Worm (Caenorhabditis elegans) whole organism, late embryonic: Measurements from ENCODE around the gene nlp-101.

Experiments
- C08G9.2 ChIP-seq: sonication (generic microtip); optimal IDR thresholded peaks from 2 replicates; lab custom pipeline; 2016; ENCODE audit warnings: mild to moderate bottlenecking, missing genetic modification characterization, moderate library complexity, missing compliant biosample characterization
- F13H6.1 ChIP-seq: sonication (generic microtip); optimal IDR thresholded peaks from 2 replicates; lab custom pipeline; 2016; ENCODE audit warnings: missing genetic modification characterization, missing compliant biosample characterization
- K09A11.1 ChIP-seq: sonication (generic microtip); optimal IDR thresholded peaks from 2 replicates; lab custom pipeline; 2017; ENCODE audit warnings: antibody characterized with exemption, mild to moderate bottlenecking, missing genetic modification characterization, missing compliant biosample characterization; ENCODE audit not compliant: insufficient read depth
- T23F11.4 ChIP-seq: fragments of 200-800 bp; sonication (Bioruptor generic); optimal IDR thresholded peaks from 2 replicates; lab custom pipeline; 2018; ENCODE audit warnings: mild to moderate bottlenecking, missing genetic modification characterization, missing compliant biosample characterization
- ahr-1 ChIP-seq: sonication (generic microtip); optimal IDR thresholded peaks from 2 replicates; lab custom pipeline; 2016; ENCODE audit warnings: missing genetic modification characterization, missing compliant biosample characterization
- ama-1 ChIP-seq: fragments of 150-350 bp; optimal IDR thresholded peaks from 2 replicates; lab custom pipeline; 2014
- ceh-18 ChIP-seq: sonication (generic microtip); optimal IDR thresholded peaks from 2 replicates; lab custom pipeline; 2016; ENCODE audit warnings: missing genetic modification characterization, missing compliant biosample characterization
- ceh-22 ChIP-seq: sonication (generic microtip); optimal IDR thresholded peaks from 2 replicates; lab custom pipeline; 2017; ENCODE audit warnings: missing biosample characterization, missing genetic modification characterization
- ceh-34 ChIP-seq: sonication (generic microtip); optimal IDR thresholded peaks from 2 replicates; lab custom pipeline; 2016; ENCODE audit warnings: mild to moderate bottlenecking, missing genetic modification characterization, missing compliant biosample characterization
- ceh-48 ChIP-seq: sonication (generic microtip); optimal IDR thresholded peaks from 2 replicates; lab custom pipeline; 2016; ENCODE audit warnings: missing genetic modification characterization, inconsistent platforms, missing compliant biosample characterization
- ceh-6 ChIP-seq: fragments of 200-800 bp; sonication (Bioruptor generic); optimal IDR thresholded peaks from 2 replicates; lab custom pipeline; 2018; ENCODE audit warnings: mild to moderate bottlenecking, missing genetic modification characterization, missing compliant biosample characterization
- ceh-9 ChIP-seq: sonication (generic microtip); optimal IDR thresholded peaks from 2 replicates; lab custom pipeline; 2016; ENCODE audit warnings: mild to moderate bottlenecking, missing genetic modification characterization, inconsistent platforms, missing compliant biosample characterization
- dve-1 ChIP-seq: sonication (generic microtip); optimal IDR thresholded peaks from 2 replicates; lab custom pipeline; 2017; ENCODE audit warnings: antibody characterized with exemption, mild to moderate bottlenecking, missing genetic modification characterization, missing compliant biosample characterization
- elt-2 ChIP-seq: sonication (generic microtip); optimal IDR thresholded peaks from 2 replicates; lab custom pipeline; 2016; ENCODE audit warnings: missing genetic modification reagents, missing genetic modification characterization, missing compliant biosample characterization
- fax-1 ChIP-seq: sonication (generic microtip); optimal IDR thresholded peaks from 2 replicates; lab custom pipeline; 2016; ENCODE audit warnings: missing genotype, missing genetic modification characterization, missing compliant biosample characterization
- fkh-6 ChIP-seq: sonication (generic microtip); optimal IDR thresholded peaks from 2 replicates; lab custom pipeline; 2016; ENCODE audit warnings: missing genetic modification characterization, missing compliant biosample characterization
- gmeb-2 ChIP-seq: sonication (generic microtip); optimal IDR thresholded peaks from 2 replicates; lab custom pipeline; 2016; ENCODE audit warnings: missing genetic modification characterization, inconsistent platforms, missing compliant biosample characterization
- hlh-15 ChIP-seq: sonication (generic microtip); optimal IDR thresholded peaks from 2 replicates; lab custom pipeline; 2016; ENCODE audit warnings: missing genetic modification characterization, missing compliant biosample characterization
- hlh-8 ChIP-seq: sonication (generic microtip); optimal IDR thresholded peaks from 2 replicates; lab custom pipeline; 2016; ENCODE audit warnings: missing genotype, missing genetic modification characterization, missing compliant biosample characterization
- mec-3 ChIP-seq: sonication (generic microtip); optimal IDR thresholded peaks from 2 replicates; lab custom pipeline; 2016; ENCODE audit warnings: borderline replicate concordance, missing genetic modification characterization, missing compliant biosample characterization
- nfya-1 ChIP-seq: sonication (generic microtip); optimal IDR thresholded peaks from 2 replicates; lab custom pipeline; 2017; ENCODE audit warnings: missing genetic modification characterization, mild to moderate bottlenecking, missing compliant biosample characterization, antibody characterized with exemption, moderate library complexity
- nhr-232 ChIP-seq: sonication (generic microtip); optimal IDR thresholded peaks from 2 replicates; lab custom pipeline; 2016; ENCODE audit warnings: missing genetic modification characterization, missing compliant biosample characterization
- pag-3 ChIP-seq: sonication (generic microtip); optimal IDR thresholded peaks from 2 replicates; lab custom pipeline; 2016; ENCODE audit warnings: missing compliant biosample characterization, missing genetic modification characterization, borderline replicate concordance
- pax-1 ChIP-seq: fragments of 150-350 bp; optimal IDR thresholded peaks from 2 replicates; lab custom pipeline; 2014; ENCODE audit warnings: missing biosample characterization, missing genetic modification characterization
- pha-2 ChIP-seq: sonication (generic microtip); optimal IDR thresholded peaks from 2 replicates; lab custom pipeline; 2017; ENCODE audit warnings: mild to moderate bottlenecking, missing genetic modification characterization, missing compliant biosample characterization
- pha-4 ChIP-seq: fragments of 150-350 bp; optimal IDR thresholded peaks from 2 replicates; lab custom pipeline; 2018; ENCODE audit warnings: missing biosample characterization, missing genetic modification reagents, missing genetic modification characterization
- pqm-1 ChIP-seq: sonication (generic microtip); optimal IDR thresholded peaks from 2 replicates; lab custom pipeline; 2016; ENCODE audit warnings: missing genetic modification characterization, missing compliant biosample characterization
- ref-2 ChIP-seq: sonication (generic microtip); optimal IDR thresholded peaks from 2 replicates; lab custom pipeline; 2016; ENCODE audit warnings: missing genetic modification characterization, missing compliant biosample characterization
- rnt-1 ChIP-seq: sonication (generic microtip); optimal IDR thresholded peaks from 2 replicates; lab custom pipeline; 2016; ENCODE audit warnings: missing genetic modification characterization, missing compliant biosample characterization
- sox-4 ChIP-seq: sonication (generic microtip); optimal IDR thresholded peaks from 2 replicates; lab custom pipeline; 2017; ENCODE audit warnings: mild to moderate bottlenecking, missing genetic modification characterization, inconsistent platforms, missing compliant biosample characterization
- tbx-7 ChIP-seq: sonication (generic microtip); optimal IDR thresholded peaks from 2 replicates; lab custom pipeline; 2016; ENCODE audit warnings: missing genotype, missing genetic modification characterization, missing compliant biosample characterization
- unc-42 ChIP-seq: sonication (generic microtip); optimal IDR thresholded peaks from 2 replicates; lab custom pipeline; 2016; ENCODE audit warnings: missing genotype, missing genetic modification characterization, missing compliant biosample characterization
- unc-55 ChIP-seq: sonication (generic microtip); optimal IDR thresholded peaks from 2 replicates; lab custom pipeline; 2017; ENCODE audit warnings: missing biosample characterization, missing genetic modification reagents, missing genetic modification characterization
- zip-5 ChIP-seq: sonication (generic microtip); optimal IDR thresholded peaks from 2 replicates; lab custom pipeline; 2016; ENCODE audit warnings: missing genetic modification characterization, missing compliant biosample characterization

The nlp-101 gene

DNA sequence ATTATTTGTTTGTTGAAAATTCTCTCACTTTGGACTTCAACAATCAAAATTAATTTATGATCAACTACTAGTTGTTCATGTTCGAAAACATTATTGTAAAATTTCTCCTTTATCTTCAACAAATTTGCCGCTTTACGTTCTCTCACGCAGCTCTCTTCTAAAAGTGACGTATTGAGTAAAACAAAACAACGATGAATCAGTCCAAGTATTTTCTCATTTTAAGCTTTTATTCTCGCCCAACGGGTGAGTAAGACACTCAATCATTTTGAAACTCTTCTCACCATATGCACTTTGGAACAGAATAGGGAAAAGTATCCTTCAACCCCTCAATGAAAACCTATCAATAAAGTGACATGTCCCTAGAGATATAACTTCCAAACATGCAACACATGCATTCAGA is 34.7 kb downstream of the nlp-101 start:
- TF ChIP-seq ref-2 (no peak), K09A11.1 (tag; lab: Kevin White, UChicago) (no peak), ahr-1 (tag; lab: Kevin White, UChicago) (no peak), mec-3 (no peak), gmeb-2 (no peak), tbx-7 (no peak), ama-1 (lab: Kevin White, UChicago) (no peak), ceh-48 (tag; lab: Kevin White, UChicago) (no peak), dve-1 (tag; lab: Kevin White, UChicago) (no peak), nhr-232 (tag; lab: Kevin White, UChicago) (no peak), F13H6.1 (tag; lab: Kevin White, UChicago) (no peak), ceh-34 (tag; lab: Kevin White, UChicago) (no peak), hlh-15 (tag; lab: Kevin White, UChicago) (no peak), pha-4 (tag; lab: Kevin White, UChicago) (no peak), elt-2 (no peak), pqm-1 (tag; lab: Kevin White, UChicago) (no peak), ceh-6 (GFP tag; lab: Kevin White, UChicago) (no peak)

DNA sequence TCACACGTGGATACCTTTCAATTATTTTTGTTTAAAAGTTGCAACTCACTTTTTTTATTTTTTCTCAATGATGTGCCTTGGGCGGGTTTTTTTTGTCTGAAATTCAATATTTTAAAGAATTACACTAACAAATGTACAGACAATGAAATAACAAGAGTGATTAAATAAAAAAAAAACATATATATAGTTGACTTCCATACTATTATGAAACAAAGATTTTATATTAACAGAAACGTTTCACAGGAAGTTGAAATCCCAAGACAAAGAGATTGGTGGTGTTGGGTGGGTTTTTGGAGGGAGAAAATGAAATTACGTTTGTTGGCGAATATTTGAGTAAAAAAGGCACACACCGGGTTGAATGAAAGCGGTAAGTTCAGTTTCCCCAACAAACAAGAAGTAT is 37.2 kb downstream of the nlp-101 start, which contains the start of gene cca-1:
Gene cca-1 (minus strand): TSS at position 101 of the 400 bp plus-strand sequence.
- TF ChIP-seq pha-2 (tag; lab: Kevin White, UChicago) (no peak), ceh-18 (tag; lab: Kevin White, UChicago) (no peak), rnt-1 (no peak), unc-55 (GFP tag; lab: Kevin White, UChicago) (no peak), fax-1 (tag; lab: Kevin White, UChicago) (no peak), ama-1 (lab: Kevin White, UChicago) (no peak), tbx-7 (no peak)
- TF ChIP-seq, all 69 proteins: peak for 0

DNA sequence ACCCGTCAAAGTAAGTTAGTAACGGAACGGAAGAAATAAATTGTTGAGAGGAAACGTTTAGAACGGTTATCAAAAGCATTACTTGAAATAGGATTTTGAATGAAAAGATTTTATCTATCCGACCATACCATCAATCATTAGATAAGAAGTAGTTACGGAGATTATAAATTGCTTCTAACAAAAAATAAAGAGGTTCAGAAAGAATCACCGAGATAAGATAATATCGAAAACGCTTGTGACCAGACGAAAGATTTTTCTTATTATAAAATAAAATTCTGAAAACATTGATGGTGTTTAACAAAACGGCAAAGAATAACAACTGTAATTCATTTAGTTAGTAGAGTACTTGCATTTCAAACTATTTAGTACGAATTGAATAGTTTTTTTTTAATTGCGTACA is 42.2 kb downstream of the nlp-101 start, which contains the start of gene C39D10.8:
Gene C39D10.8 (minus strand): TSS at position 101 of the 400 bp plus-strand sequence.
- TF ChIP-seq tbx-7: no peak
- no peak for TF ChIP-seq T23F11.4 (GFP tag; lab: Kevin White, UChicago)
- no peak for TF ChIP-seq fax-1 (tag; lab: Kevin White, UChicago)
- peak; percentile 30 for TF ChIP-seq elt-2

DNA sequence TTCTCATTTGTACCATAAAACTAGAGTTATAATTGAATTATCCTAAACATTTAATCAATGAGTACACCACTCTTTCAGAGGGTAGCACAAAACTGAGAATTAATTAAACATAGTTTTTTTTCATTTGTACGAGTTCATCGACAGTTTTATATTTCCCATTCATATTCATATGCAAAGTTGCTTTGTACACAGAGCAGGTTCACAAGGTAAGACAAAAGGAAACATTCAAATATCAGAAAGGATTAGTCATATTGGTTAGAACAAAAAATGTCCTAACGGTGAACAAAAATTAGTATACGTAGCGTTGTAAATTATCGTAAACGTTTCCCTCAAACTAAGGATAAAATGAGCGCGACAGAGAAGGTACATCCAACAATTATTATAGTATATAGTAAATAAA is 42.6 kb downstream of the nlp-101 start:
- no peak for TF ChIP-seq ceh-22 (tag; lab: Kevin White, UChicago)
- no peak for TF ChIP-seq zip-5 (tag; lab: Kevin White, UChicago)
- no peak for TF ChIP-seq unc-55 (GFP tag; lab: Kevin White, UChicago)
- no peak for TF ChIP-seq ceh-9 (tag; lab: Kevin White, UChicago)
- TF ChIP-seq pag-3: no peak

DNA sequence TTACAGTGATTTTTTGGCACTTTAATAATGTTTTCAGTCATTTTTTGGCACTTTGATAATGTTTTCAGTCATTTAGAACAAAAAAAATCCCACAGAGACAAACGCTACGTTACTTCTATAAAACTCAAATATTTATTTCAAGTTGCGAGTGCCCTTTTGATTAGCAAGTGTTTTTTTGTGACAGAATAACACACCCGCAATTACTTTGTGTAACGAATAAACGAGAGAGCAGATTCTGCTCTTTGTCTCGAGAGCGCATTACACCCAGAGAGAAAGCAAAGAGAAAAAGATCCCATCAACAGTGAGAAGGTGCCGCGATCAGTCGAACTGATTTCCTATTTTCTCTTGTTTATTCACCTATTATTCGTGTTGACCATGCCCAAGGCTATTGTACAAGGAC is 45.3 kb downstream of the nlp-101 start, which contains the start of gene pcyt-2.2:
Gene pcyt-2.2 (plus strand): TSS at position 301 of the 400 bp plus-strand sequence.
- TF ChIP-seq unc-42 (tag; lab: Kevin White, UChicago) (no peak), ceh-22 (tag; lab: Kevin White, UChicago) (no peak), hlh-8 (tag; lab: Kevin White, UChicago) (no peak), fkh-6 (tag; lab: Kevin White, UChicago) (no peak), C08G9.2 (tag; lab: Kevin White, UChicago) (no peak), dve-1 (tag; lab: Kevin White, UChicago) (no peak), nfya-1 (no peak), pax-1 (tag; lab: Kevin White, UChicago) (no peak), sox-4 (no peak), ama-1 (lab: Kevin White, UChicago) (no peak)
